Fruit fly (Drosophila melanogaster) whole organism, embryonic: Measurements from ENCODE around the gene ec.

Experiments
- Atf3 ChIP-seq: fragments of 200-800 bp; sonication (Bioruptor generic); optimal IDR thresholded peaks from 3 replicates; lab custom pipeline; 2016; ENCODE audit warnings: missing biosample characterization, missing genetic modification characterization
- Awh ChIP-seq: fragments of 200-800 bp; sonication (Bioruptor generic); IDR thresholded peaks from 2 replicates; pipeline ENCODE4, ENCODE4 v1.3.6; 2022; ENCODE audit warnings: missing biosample characterization, missing genetic modification characterization
- CG10565 ChIP-seq: fragments of 200-800 bp; sonication (Bioruptor generic); optimal IDR thresholded peaks from 3 replicates; lab custom pipeline; 2016; ENCODE audit warnings: missing biosample characterization, mild to moderate bottlenecking, missing genetic modification characterization
- CG13624 ChIP-seq: fragments of 200-800 bp; sonication (Bioruptor generic); optimal IDR thresholded peaks from 2 replicates; lab custom pipeline; 2016; ENCODE audit warnings: missing biosample characterization, missing genetic modification characterization
- CG14860 ChIP-seq: fragments of 200-800 bp; sonication (Bioruptor generic); IDR thresholded peaks from 3 replicates; pipeline ENCODE4 v1.3.6; 2022; ENCODE audit warnings: missing biosample characterization, missing genetic modification characterization; ENCODE audit not compliant: partially characterized antibody
- CG15073 ChIP-seq: fragments of 200-800 bp; sonication (Bioruptor generic); optimal IDR thresholded peaks from 2 replicates; lab custom pipeline; 2016; ENCODE audit warnings: missing biosample characterization, missing genetic modification characterization
- CG15696 ChIP-seq: fragments of 200-800 bp; sonication (Bioruptor generic); optimal IDR thresholded peaks from 2 replicates; lab custom pipeline; 2019; ENCODE audit warnings: missing biosample characterization, mild to moderate bottlenecking, missing genetic modification characterization, moderate library complexity
- CG1647 ChIP-seq: fragments of 200-800 bp; sonication (Bioruptor generic); optimal IDR thresholded peaks from 3 replicates; lab custom pipeline; 2016; ENCODE audit warnings: missing biosample characterization, missing genetic modification characterization
- CG17568 ChIP-seq: fragments of 200-800 bp; sonication (Bioruptor generic); optimal IDR thresholded peaks from 2 replicates; lab custom pipeline; 2018; ENCODE audit warnings: missing biosample characterization, mild to moderate bottlenecking, missing genetic modification characterization, moderate library complexity
- CG2678 ChIP-seq: fragments of 200-800 bp; sonication (Bioruptor generic); optimal IDR thresholded peaks from 3 replicates; lab custom pipeline; 2019; ENCODE audit warnings: missing biosample characterization, mild to moderate bottlenecking, missing genetic modification characterization, moderate library complexity
- CG30403 ChIP-seq: fragments of 200-800 bp; sonication (Bioruptor generic); optimal IDR thresholded peaks from 3 replicates; lab custom pipeline; 2016; ENCODE audit warnings: missing biosample characterization, missing genetic modification characterization
- CG3838 ChIP-seq: fragments of 200-800 bp; sonication (Bioruptor generic); optimal IDR thresholded peaks from 3 replicates; lab custom pipeline; 2016; ENCODE audit warnings: missing biosample characterization, missing genetic modification characterization
- CG4424 ChIP-seq: fragments of 200-800 bp; sonication (Bioruptor generic); optimal IDR thresholded peaks from 3 replicates; lab custom pipeline; 2016; ENCODE audit warnings: missing biosample characterization, missing genetic modification characterization
- CG4707 ChIP-seq: fragments of 200-800 bp; sonication (Bioruptor generic); optimal IDR thresholded peaks from 2 replicates; lab custom pipeline; 2018; ENCODE audit warnings: missing biosample characterization, mild to moderate bottlenecking, missing genetic modification characterization, moderate library complexity
- CG4820 ChIP-seq: fragments of 200-800 bp; sonication (Bioruptor generic); optimal IDR thresholded peaks from 3 replicates; lab custom pipeline; 2016; ENCODE audit warnings: missing biosample characterization, missing genetic modification characterization
- CG9437 ChIP-seq: fragments of 200-800 bp; sonication (Bioruptor generic); optimal IDR thresholded peaks from 2 replicates; lab custom pipeline; 2018; ENCODE audit warnings: missing biosample characterization, mild to moderate bottlenecking, missing genetic modification characterization
- CG9609 ChIP-seq: fragments of 200-800 bp; sonication (Bioruptor generic); optimal IDR thresholded peaks from 3 replicates; lab custom pipeline; 2016; ENCODE audit warnings: missing biosample characterization, missing genetic modification characterization
- CG9876 ChIP-seq: fragments of 200-800 bp; sonication (Bioruptor generic); optimal IDR thresholded peaks from 2 replicates; lab custom pipeline; 2016; ENCODE audit warnings: missing biosample characterization, missing genetic modification characterization
- D19A ChIP-seq: fragments of 200-800 bp; optimal IDR thresholded peaks from 3 replicates; lab custom pipeline; 2019; ENCODE audit warnings: missing biosample characterization, mild to moderate bottlenecking, missing genetic modification characterization, moderate library complexity
- Dip3 ChIP-seq: fragments of 200-800 bp; sonication (Bioruptor generic); optimal IDR thresholded peaks from 3 replicates; lab custom pipeline; 2016; ENCODE audit warnings: missing biosample characterization, missing genetic modification characterization
- Dll ChIP-seq: fragments of 200-800 bp; sonication (Bioruptor generic); IDR thresholded peaks from 4 replicates; pipeline ENCODE4 v1.3.6; 2022; ENCODE audit warnings: missing biosample characterization, missing genetic modification characterization; ENCODE audit not compliant: partially characterized antibody
- E2f1 ChIP-seq: fragments of 200-800 bp; sonication (Bioruptor generic); IDR thresholded peaks from 2 replicates; pipeline ENCODE4 v1.3.6; 2022; ENCODE audit warnings: missing biosample characterization, missing genetic modification characterization
- HLH4C ChIP-seq: fragments of 200-800 bp; sonication (Bioruptor generic); IDR thresholded peaks from 3 replicates; pipeline ENCODE4 v1.3.6; 2022; ENCODE audit warnings: missing biosample characterization, missing genetic modification characterization; ENCODE audit not compliant: partially characterized antibody
- Opbp ChIP-seq: fragments of 200-800 bp; sonication (Bioruptor generic); IDR thresholded peaks from 3 replicates; pipeline ENCODE4 v1.3.6; 2022; ENCODE audit warnings: missing biosample characterization, missing genetic modification characterization; ENCODE audit not compliant: partially characterized antibody
- aop ChIP-seq: fragments of 200-800 bp; sonication (Bioruptor generic); IDR thresholded peaks from 2 replicates; pipeline ENCODE4 v1.3.6; 2022; ENCODE audit warnings: missing biosample characterization, missing genetic modification characterization
- ara ChIP-seq: fragments of 200-800 bp; sonication (Bioruptor generic); IDR thresholded peaks from 2 replicates; pipeline ENCODE4 v1.3.6; 2022; ENCODE audit warnings: missing biosample characterization, missing genetic modification characterization
- ato ChIP-seq: fragments of 200-800 bp; sonication (Bioruptor generic); IDR thresholded peaks from 2 replicates; pipeline ENCODE4 v1.3.6; 2022; ENCODE audit warnings: missing biosample characterization, missing genetic modification characterization; ENCODE audit not compliant: partially characterized antibody
- bab2 ChIP-seq: fragments of 200-800 bp; sonication (Bioruptor generic); optimal IDR thresholded peaks from 2 replicates; lab custom pipeline; 2016; ENCODE audit warnings: missing biosample characterization, missing genetic modification characterization
- bcd ChIP-seq: fragments of 200-800 bp; sonication (Bioruptor generic); optimal IDR thresholded peaks from 2 replicates; lab custom pipeline; 2017; ENCODE audit warnings: missing biosample characterization, mild to moderate bottlenecking, missing genetic modification characterization
- cato ChIP-seq: fragments of 200-800 bp; sonication (Bioruptor generic); optimal IDR thresholded peaks from 2 replicates; lab custom pipeline; 2016; ENCODE audit warnings: missing biosample characterization, missing genetic modification characterization, borderline replicate concordance
- ci ChIP-seq: fragments of 200-800 bp; sonication (Bioruptor generic); IDR thresholded peaks from 3 replicates; pipeline ENCODE4 v1.3.6; 2022; ENCODE audit warnings: missing biosample characterization, missing genetic modification characterization
- dan ChIP-seq: fragments of 200-800 bp; sonication (Bioruptor generic); IDR thresholded peaks from 2 replicates; pipeline ENCODE4 v1.3.6; 2022; ENCODE audit warnings: missing biosample characterization, missing genetic modification characterization
- dmrt11E ChIP-seq: fragments of 200-800 bp; sonication (Bioruptor generic); optimal IDR thresholded peaks from 3 replicates; lab custom pipeline; 2018; ENCODE audit warnings: missing biosample characterization, mild to moderate bottlenecking, missing genetic modification characterization, moderate library complexity
- esg ChIP-seq: fragments of 200-800 bp; sonication (Bioruptor generic); conservative IDR thresholded peaks from 2 replicates; pipeline ENCODE4 v1.3.6; 2022; ENCODE audit warnings: missing biosample characterization, missing genetic modification characterization
- ewg ChIP-seq: fragments of 200-800 bp; sonication (Bioruptor generic); optimal IDR thresholded peaks from 3 replicates; lab custom pipeline; 2017; ENCODE audit warnings: mild to moderate bottlenecking, missing biosample characterization, missing genetic modification reagents, missing genetic modification characterization
- eyg ChIP-seq: fragments of 200-800 bp; sonication (Bioruptor generic); optimal IDR thresholded peaks from 3 replicates; lab custom pipeline; 2016; ENCODE audit warnings: missing biosample characterization, missing genetic modification characterization
- gem ChIP-seq: fragments of 200-800 bp; sonication (Bioruptor generic); optimal IDR thresholded peaks from 2 replicates; lab custom pipeline; 2019; ENCODE audit warnings: missing biosample characterization, mild to moderate bottlenecking, missing genetic modification characterization, moderate library complexity
- jing ChIP-seq: fragments of 200-800 bp; sonication (Bioruptor generic); optimal IDR thresholded peaks from 2 replicates; lab custom pipeline; 2018; ENCODE audit warnings: missing biosample characterization, mild to moderate bottlenecking, missing genetic modification characterization
- kay ChIP-seq: fragments of 200-800 bp; sonication (Bioruptor generic); optimal IDR thresholded peaks from 2 replicates; lab custom pipeline; 2016; ENCODE audit warnings: missing biosample characterization, missing genetic modification characterization
- klu ChIP-seq: fragments of 200-800 bp; sonication (Bioruptor generic); IDR thresholded peaks from 2 replicates; pipeline ENCODE4 v1.3.6; 2022; ENCODE audit warnings: missing biosample characterization, missing genetic modification characterization
- lilli ChIP-seq: fragments of 200-800 bp; sonication (Bioruptor generic); optimal IDR thresholded peaks from 3 replicates; lab custom pipeline; 2016; ENCODE audit warnings: missing biosample characterization, missing genetic modification characterization
- lov ChIP-seq, 2 experiments: fragments of 200-800 bp in 1 of 2; fragments of >200 bp in 1 of 2; sonication (Bioruptor generic) in 1 of 2; IDR thresholded peaks in 1 of 2; optimal IDR thresholded peaks in 1 of 2; 2 replicates in 1 of 2; 3 replicates in 1 of 2; pipeline versions ENCODE4 v1.3.6 to Lab custom; 2017 to 2022; ENCODE audit warnings: missing biosample characterization in 1 of 2, missing genetic modification characterization in 1 of 2
- otp ChIP-seq: fragments of 200-800 bp; sonication (Bioruptor generic); IDR thresholded peaks from 3 replicates; pipeline ENCODE4, ENCODE4 v1.3.6; 2022; ENCODE audit warnings: missing biosample characterization, missing genetic modification characterization
- peb ChIP-seq: fragments of 200-800 bp; sonication (Bioruptor generic); IDR thresholded peaks from 2 replicates; pipeline ENCODE4 v1.3.6; 2022; ENCODE audit warnings: missing biosample characterization, missing genetic modification characterization
- pho ChIP-seq: fragments of 200-800 bp; sonication (Bioruptor generic); optimal IDR thresholded peaks from 2 replicates; lab custom pipeline; 2016; ENCODE audit warnings: missing biosample characterization, missing genetic modification characterization
- slou ChIP-seq: fragments of 200-800 bp; sonication (Bioruptor generic); optimal IDR thresholded peaks from 3 replicates; lab custom pipeline; 2016; ENCODE audit warnings: missing biosample characterization, missing genetic modification characterization
- sob ChIP-seq: fragments of 200-800 bp; sonication (Bioruptor generic); IDR thresholded peaks from 2 replicates; pipeline ENCODE4 v1.3.6; 2022; ENCODE audit warnings: missing biosample characterization, missing genetic modification characterization
- stwl ChIP-seq: fragments of 200-800 bp; sonication (Bioruptor generic); optimal IDR thresholded peaks from 3 replicates; lab custom pipeline; 2018; ENCODE audit warnings: missing biosample characterization, mild to moderate bottlenecking, missing genetic modification characterization, moderate library complexity
- trh ChIP-seq: fragments of 200-800 bp; sonication (Bioruptor generic); optimal IDR thresholded peaks from 2 replicates; lab custom pipeline; 2016; ENCODE audit warnings: missing biosample characterization, missing genetic modification characterization
- vnd ChIP-seq: fragments of 200-800 bp; sonication (Bioruptor generic); IDR thresholded peaks from 3 replicates; pipeline ENCODE4 v1.3.6; 2022; ENCODE audit warnings: missing biosample characterization, missing genetic modification characterization; ENCODE audit not compliant: partially characterized antibody
- z ChIP-seq: fragments of 200-800 bp; sonication (Bioruptor generic); IDR thresholded peaks from 3 replicates; pipeline ENCODE4 v1.3.6; 2022; ENCODE audit warnings: missing biosample characterization, missing genetic modification characterization

Gene ec

dm6 chrX:3774277-3774676, 37.2 kb upstream of the ec start (continued):
- TF ChIP-seq klu (GFP tag; lab: Robert Waterston, UW) (peak; percentile 83), peb (GFP tag; lab: Robert Waterston, UW) (peak; percentile 76), CG4707 (GFP tag; lab: Kevin White, UChicago) (peak; percentile 41), slou (GFP tag; lab: Kevin White, UChicago) (peak; percentile 68), HLH4C (GFP tag; lab: Robert Waterston, UW) (no peak), CG9437 (GFP tag; lab: Kevin White, UChicago) (peak; percentile 79), sob (GFP tag; lab: Robert Waterston, UW) (peak; percentile 97), lov (optimal IDR thresholded peaks at IDR 0.05; lab: Kevin White, UChicago) (no peak), lov (GFP tag; IDR thresholded peaks at IDR 0.05; lab: Robert Waterston, UW) (no peak), CG1647 (peak; percentile 82), dan (GFP tag; lab: Robert Waterston, UW) (no peak), CG4820 (GFP tag; lab: Kevin White, UChicago) (peak; percentile 75), Awh (GFP tag; lab: Robert Waterston, UW) (peak; percentile 84), E2f1 (GFP tag; lab: Robert Waterston, UW) (peak; percentile 90), CG30403 (GFP tag; lab: Kevin White, UChicago) (peak; percentile 92), ci (GFP tag; lab: Robert Waterston, UW) (peak; percentile 90), Atf3 (peak; percentile 52), CG17568 (peak; percentile 83), D19A (tag; lab: Kevin White, UChicago) (peak; percentile 76), bcd (GFP tag; lab: Kevin White, UChicago) (peak; percentile 88), ato (GFP tag; lab: Robert Waterston, UW) (no peak), ara (GFP tag; lab: Robert Waterston, UW) (peak; percentile 59; the same call in 1 of the 2 replicates), Dip3 (GFP tag; lab: Kevin White, UChicago) (peak; percentile 94), esg (GFP tag; lab: Robert Waterston, UW) (peak; percentile 88), CG9609 (GFP tag; lab: Kevin White, UChicago) (peak; percentile 85), CG4424 (GFP tag; lab: Kevin White, UChicago) (peak; percentile 81), dmrt11E (peak; percentile 53), trh (GFP tag; lab: Kevin White, UChicago) (peak; percentile 44), CG10565 (GFP tag; lab: Kevin White, UChicago) (peak; percentile 10), gem (peak; percentile 94), ewg (GFP tag; lab: Kevin White, UChicago) (peak; percentile 58), kay (GFP tag; lab: Kevin White, UChicago) (peak; percentile 85), lilli (GFP tag; lab: Kevin White, UChicago) (peak; percentile 94), CG15073 (GFP tag; lab: Kevin White, UChicago) (peak; percentile 11), CG9876 (GFP tag; lab: Kevin White, UChicago) (peak; percentile 74), bab2 (GFP tag; lab: Kevin White, UChicago) (peak; percentile 92), aop (GFP tag; lab: Robert Waterston, UW) (no peak), CG15696 (tag; lab: Kevin White, UChicago) (peak; percentile 78), Dll (GFP tag; lab: Robert Waterston, UW) (no peak), jing (peak; percentile 43), CG3838 (GFP tag; lab: Kevin White, UChicago) (peak; percentile 60), stwl (tag; lab: Kevin White, UChicago) (no peak), eyg (peak; percentile 77), pho (GFP tag; lab: Kevin White, UChicago) (peak; percentile 92), CG2678 (tag; lab: Kevin White, UChicago) (peak; percentile 97), otp (peak; percentile 83), Opbp (GFP tag; lab: Robert Waterston, UW) (no peak), CG14860 (GFP tag; lab: Robert Waterston, UW) (no peak), cato (GFP tag; lab: Kevin White, UChicago) (peak; percentile 68), z (GFP tag; lab: Robert Waterston, UW) (no peak), vnd (GFP tag; lab: Robert Waterston, UW) (no peak), CG13624 (GFP tag; lab: Kevin White, UChicago) (peak; percentile 89)
